Worm (Caenorhabditis elegans): ENCODE results near the gene hlh-14.

DNA sequence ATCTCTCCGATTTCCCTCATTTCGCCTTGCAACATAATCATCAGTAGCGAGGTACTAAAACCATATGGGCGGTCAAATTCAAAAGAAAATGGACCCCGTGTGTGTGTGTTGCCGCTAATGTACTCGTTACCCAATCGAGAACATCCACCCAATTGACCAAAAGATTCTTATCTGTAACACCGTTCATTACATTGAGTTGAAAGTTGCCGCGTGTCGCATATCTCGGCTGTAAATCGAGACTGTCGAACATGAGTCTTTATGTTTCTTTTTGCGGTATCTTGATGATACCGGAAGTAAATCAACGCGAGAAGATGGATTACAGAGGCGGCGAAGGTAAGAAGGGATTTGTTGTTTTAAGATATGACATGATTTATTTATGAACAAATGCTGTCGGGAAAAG is 3.0 kb downstream of the hlh-14 start:
- TF ChIP-seq klf-2 (GFP tag; conservative IDR thresholded peaks at IDR 0.05) (no peak), flt-1 (GFP tag; IDR thresholded peaks at IDR 0.05) (no peak), T22C8.4 (GFP tag; IDR thresholded peaks at IDR 0.05) (no peak), med-1 (GFP tag; optimal IDR thresholded peaks at IDR 0.05; ENCODE audit: insufficient read depth) (no peak)
